Fruit fly (Drosophila melanogaster) whole organism, embryonic: Measurements from ENCODE around the gene CG16953.
A peak's percentile ranks its signal among the peaks of the same experiment; 100 is the strongest.

Experiments
- ATbp ChIP-seq: fragments of 200-800 bp; sonication (Bioruptor generic); optimal IDR thresholded peaks from 2 replicates; lab custom pipeline; 2017; ENCODE audit warnings: missing biosample characterization, mild to moderate bottlenecking, missing genetic modification characterization, missing genetic modification reagents
- CG10321 ChIP-seq: fragments of 200-800 bp; sonication (Bioruptor generic); IDR thresholded peaks from 2 replicates; pipeline ENCODE4 v1.3.6; 2022; ENCODE audit warnings: missing biosample characterization, missing genetic modification characterization
- CG12155 ChIP-seq: fragments of 200-800 bp; sonication (Bioruptor generic); optimal IDR thresholded peaks from 3 replicates; lab custom pipeline; 2016; ENCODE audit warnings: missing biosample characterization, missing genetic modification characterization
- CG13296 ChIP-seq: fragments of 200-800 bp; sonication (Bioruptor generic); optimal IDR thresholded peaks from 3 replicates; lab custom pipeline; 2018; ENCODE audit warnings: missing biosample characterization, mild to moderate bottlenecking, missing genetic modification characterization
- CG15601 ChIP-seq: fragments of 200-800 bp; sonication (Bioruptor generic); optimal IDR thresholded peaks from 3 replicates; lab custom pipeline; 2019; ENCODE audit warnings: missing biosample characterization, mild to moderate bottlenecking, missing genetic modification characterization, moderate library complexity
- CG16815 ChIP-seq: fragments of 200-800 bp; sonication (Bioruptor generic); optimal IDR thresholded peaks from 3 replicates; lab custom pipeline; 2017; ENCODE audit warnings: missing biosample characterization, mild to moderate bottlenecking, missing genetic modification characterization
- CG30403 ChIP-seq: fragments of 200-800 bp; sonication (Bioruptor generic); optimal IDR thresholded peaks from 3 replicates; lab custom pipeline; 2016; ENCODE audit warnings: missing biosample characterization, missing genetic modification characterization
- CG3163 ChIP-seq: fragments of 200-800 bp; sonication (Bioruptor generic); optimal IDR thresholded peaks from 3 replicates; lab custom pipeline; 2016; ENCODE audit warnings: missing biosample characterization, missing genetic modification characterization
- CG3407 ChIP-seq: fragments of 200-800 bp; sonication (Bioruptor generic); optimal IDR thresholded peaks from 2 replicates; lab custom pipeline; 2018; ENCODE audit warnings: missing biosample characterization, mild to moderate bottlenecking, missing genetic modification characterization
- CG34376 ChIP-seq: fragments of 200-800 bp; sonication (Bioruptor generic); optimal IDR thresholded peaks from 2 replicates; lab custom pipeline; 2018; ENCODE audit warnings: missing biosample characterization, mild to moderate bottlenecking, missing genetic modification characterization
- CG4282 ChIP-seq: fragments of 200-800 bp; sonication (Bioruptor generic); optimal IDR thresholded peaks from 2 replicates; lab custom pipeline; 2016; ENCODE audit warnings: missing biosample characterization, missing genetic modification characterization
- CG4360 ChIP-seq: fragments of 200-800 bp; sonication (Bioruptor generic); IDR thresholded peaks from 2 replicates; pipeline ENCODE4 v1.3.6; 2022; ENCODE audit warnings: missing biosample characterization, missing genetic modification characterization
- CG4404 ChIP-seq: fragments of 200-800 bp; sonication (Bioruptor generic); IDR thresholded peaks from 2 replicates; pipeline ENCODE4 v1.3.6; 2022; ENCODE audit warnings: missing biosample characterization, missing genetic modification characterization
- CG6854 ChIP-seq: fragments of 200-800 bp; sonication (Bioruptor generic); optimal IDR thresholded peaks from 3 replicates; lab custom pipeline; 2017; ENCODE audit warnings: missing biosample characterization, mild to moderate bottlenecking, missing genetic modification characterization
- CG7745 ChIP-seq: fragments of 200-800 bp; sonication (Bioruptor generic); optimal IDR thresholded peaks from 2 replicates; lab custom pipeline; 2018; ENCODE audit warnings: missing biosample characterization, mild to moderate bottlenecking, missing genetic modification characterization, moderate library complexity
- CG8281 ChIP-seq: fragments of 200-800 bp; sonication (Bioruptor generic); optimal IDR thresholded peaks from 2 replicates; lab custom pipeline; 2018; ENCODE audit warnings: missing biosample characterization, mild to moderate bottlenecking, missing genetic modification characterization, moderate library complexity
- CG9215 ChIP-seq: fragments of 200-800 bp; sonication (Bioruptor generic); IDR thresholded peaks from 2 replicates; pipeline ENCODE4 v1.3.6; 2022; ENCODE audit warnings: missing biosample characterization, missing genetic modification characterization
- CkIIα-i1 ChIP-seq: fragments of 200-800 bp; sonication (Bioruptor generic); IDR thresholded peaks from 2 replicates; pipeline ENCODE4 v1.3.6; 2022; ENCODE audit warnings: missing biosample characterization, missing genetic modification characterization
- Deaf1 ChIP-seq: fragments of 200-800 bp; optimal IDR thresholded peaks from 3 replicates; lab custom pipeline; 2019; ENCODE audit warnings: missing biosample characterization, mild to moderate bottlenecking, missing genetic modification characterization, moderate library complexity
- Dref ChIP-seq: fragments of 200-800 bp; sonication (Bioruptor generic); IDR thresholded peaks from 2 replicates; pipeline ENCODE4 v1.3.6; 2022; ENCODE audit warnings: missing biosample characterization, missing genetic modification characterization
- Eip74EF ChIP-seq, 2 experiments: fragments of 200-800 bp in 1 of 2; fragments of >200 bp in 1 of 2; sonication (Bioruptor generic) in 1 of 2; optimal IDR thresholded peaks; 2 replicates each; lab custom pipeline; 2017 to 2019; ENCODE audit warnings: missing biosample characterization in 2 of 2, missing genetic modification characterization in 2 of 2, mild to moderate bottlenecking in 1 of 2, moderate library complexity in 1 of 2
- Fer2 ChIP-seq: fragments of 200-800 bp; sonication (Bioruptor generic); optimal IDR thresholded peaks from 2 replicates; lab custom pipeline; 2018; ENCODE audit warnings: missing biosample characterization, mild to moderate bottlenecking, missing genetic modification characterization, moderate library complexity
- HLH54F ChIP-seq: fragments of 200-800 bp; sonication (Bioruptor generic); optimal IDR thresholded peaks from 3 replicates; lab custom pipeline; 2016; ENCODE audit warnings: missing biosample characterization, missing genetic modification characterization
- Hmr ChIP-seq: fragments of 200-800 bp; sonication (Bioruptor generic); optimal IDR thresholded peaks from 3 replicates; lab custom pipeline; 2017; ENCODE audit warnings: mild to moderate bottlenecking, missing biosample characterization, missing genetic modification reagents, missing genetic modification characterization
- Lpt ChIP-seq: fragments of >200 bp; optimal IDR thresholded peaks from 2 replicates; lab custom pipeline; 2018; ENCODE audit warnings: missing biosample characterization, missing genetic modification characterization
- MBD-R2 ChIP-seq: fragments of 200-800 bp; sonication (Bioruptor generic); IDR thresholded peaks from 2 replicates; pipeline ENCODE4 v1.3.6; 2022; ENCODE audit warnings: missing biosample characterization, missing genetic modification characterization
- Med ChIP-seq: fragments of 200-800 bp; sonication (Bioruptor generic); peaks from one replicate; lab custom pipeline; 2016; ENCODE audit warnings: missing biosample characterization, missing genetic modification characterization, mild to moderate bottlenecking, inconsistent platforms, moderate library complexity
- NFAT ChIP-seq: fragments of 200-800 bp; sonication (Bioruptor generic); IDR thresholded peaks from 2 replicates; pipeline ENCODE4 v1.3.6; 2022; ENCODE audit warnings: missing biosample characterization, missing genetic modification characterization
- Rfx ChIP-seq: fragments of 200-800 bp; sonication (Bioruptor generic); IDR thresholded peaks from 2 replicates; pipeline ENCODE4 v1.3.6; 2022; ENCODE audit warnings: missing biosample characterization, missing genetic modification characterization
- ash1 ChIP-seq: fragments of 200-800 bp; sonication (Bioruptor generic); optimal IDR thresholded peaks from 2 replicates; lab custom pipeline; 2018; ENCODE audit warnings: missing biosample characterization, mild to moderate bottlenecking, missing genetic modification characterization
- az2 ChIP-seq: fragments of 200-800 bp; sonication (Bioruptor generic); optimal IDR thresholded peaks from 3 replicates; lab custom pipeline; 2016; ENCODE audit warnings: missing biosample characterization, missing genetic modification characterization
- bowl ChIP-seq: fragments of 200-800 bp; sonication (Bioruptor generic); IDR thresholded peaks from 2 replicates; pipeline ENCODE4 v1.3.6; 2022; ENCODE audit warnings: missing biosample characterization, missing genetic modification characterization
- cg ChIP-seq: fragments of 200-800 bp; sonication (Bioruptor generic); optimal IDR thresholded peaks from 3 replicates; lab custom pipeline; 2019; ENCODE audit warnings: missing biosample characterization, mild to moderate bottlenecking, missing genetic modification characterization, moderate library complexity
- croc ChIP-seq: fragments of 200-800 bp; sonication (Bioruptor generic); conservative IDR thresholded peaks from 3 replicates; pipeline ENCODE4 v1.3.6; 2022; ENCODE audit warnings: missing biosample characterization, missing genetic modification characterization
- en ChIP-seq: fragments of 200-800 bp; sonication (Bioruptor generic); optimal IDR thresholded peaks from 2 replicates; lab custom pipeline; 2016; ENCODE audit warnings: missing biosample characterization, missing genetic modification characterization
- gce ChIP-seq: fragments of 200-800 bp; sonication (Bioruptor generic); IDR thresholded peaks from 3 replicates; pipeline ENCODE4 v1.3.6; 2022; ENCODE audit warnings: missing biosample characterization, missing genetic modification characterization
- gfzf ChIP-seq: fragments of 200-800 bp; sonication (Bioruptor generic); optimal IDR thresholded peaks from 2 replicates; lab custom pipeline; 2016; ENCODE audit warnings: missing biosample characterization, mild to moderate bottlenecking, missing genetic modification characterization, moderate library complexity
- gt ChIP-seq: fragments of 200-800 bp; sonication (Bioruptor generic); IDR thresholded peaks from 2 replicates; pipeline ENCODE4 v1.3.6; 2022; ENCODE audit warnings: missing biosample characterization, missing genetic modification characterization
- ken ChIP-seq: fragments of 200-800 bp; sonication (Bioruptor generic); IDR thresholded peaks from 3 replicates; pipeline ENCODE4 v1.3.6; 2022; ENCODE audit warnings: missing biosample characterization, missing genetic modification characterization
- lilli ChIP-seq: fragments of 200-800 bp; sonication (Bioruptor generic); optimal IDR thresholded peaks from 3 replicates; lab custom pipeline; 2016; ENCODE audit warnings: missing biosample characterization, missing genetic modification characterization
- lola ChIP-seq, 3 experiments: fragments of >200 bp in 2 of 3; fragments of 200-800 bp in 1 of 3; sonication (Bioruptor generic) in 1 of 3; optimal IDR thresholded peaks; 2 replicates each; lab custom pipeline; 2017 to 2019; ENCODE audit warnings: missing biosample characterization in 3 of 3, missing genetic modification characterization in 3 of 3, mild to moderate bottlenecking in 1 of 3, moderate library complexity in 1 of 3
- nau ChIP-seq: fragments of 200-800 bp; sonication (Bioruptor generic); optimal IDR thresholded peaks from 3 replicates; lab custom pipeline; 2017; ENCODE audit warnings: missing biosample characterization, mild to moderate bottlenecking, missing genetic modification characterization, missing genetic modification reagents
- nom ChIP-seq: fragments of 200-800 bp; sonication (Bioruptor generic); optimal IDR thresholded peaks from 2 replicates; lab custom pipeline; 2017; ENCODE audit warnings: missing biosample characterization, missing genetic modification characterization, mild to moderate bottlenecking, moderate library complexity, missing genetic modification reagents
- pan ChIP-seq, 4 experiments: fragments of >200 bp in 3 of 4; fragments of 200-800 bp in 1 of 4; sonication (Bioruptor generic) in 1 of 4; optimal IDR thresholded peaks in 3 of 4; IDR thresholded peaks in 1 of 4; 2 replicates each; pipeline versions ENCODE4 v1.3.6 to Lab custom; 2017 to 2022; ENCODE audit warnings: missing biosample characterization in 2 of 4, missing genetic modification characterization in 2 of 4, mixed read lengths in 1 of 4
- pfk ChIP-seq: fragments of 200-800 bp; sonication (Bioruptor generic); optimal IDR thresholded peaks from 2 replicates; lab custom pipeline; 2018; ENCODE audit warnings: missing biosample characterization, mild to moderate bottlenecking, missing genetic modification characterization, moderate library complexity
- scrt ChIP-seq: fragments of 200-800 bp; sonication (Bioruptor generic); optimal IDR thresholded peaks from 2 replicates; lab custom pipeline; 2018; ENCODE audit warnings: missing biosample characterization, mild to moderate bottlenecking, missing genetic modification characterization, moderate library complexity
- stwl ChIP-seq: fragments of 200-800 bp; sonication (Bioruptor generic); optimal IDR thresholded peaks from 3 replicates; lab custom pipeline; 2018; ENCODE audit warnings: missing biosample characterization, mild to moderate bottlenecking, missing genetic modification characterization, moderate library complexity
- tx ChIP-seq: fragments of 200-800 bp; sonication (Bioruptor generic); optimal IDR thresholded peaks from 2 replicates; lab custom pipeline; 2016; ENCODE audit warnings: missing biosample characterization, missing genetic modification characterization
- zen2 ChIP-seq: fragments of 200-800 bp; sonication (Bioruptor generic); IDR thresholded peaks from 3 replicates; pipeline ENCODE4 v1.3.6; 2022; ENCODE audit warnings: missing biosample characterization, missing genetic modification characterization; ENCODE audit not compliant: partially characterized antibody
- zfh1 ChIP-seq: fragments of 200-800 bp; sonication (Bioruptor generic); IDR thresholded peaks from 3 replicates; pipeline ENCODE4 v1.3.6; 2022; ENCODE audit warnings: missing biosample characterization, missing genetic modification characterization

The CG16953 gene

dm6 chr3R:20563830-20564421, 21.7 kb downstream of the CG16953 start, which contains the start of gene CG10877 (continued):
- no peak for TF ChIP-seq stwl (tag; lab: Kevin White, UChicago)
- TF ChIP-seq CG34376 (GFP tag; lab: Kevin White, UChicago) = peak; percentile 64
- TF ChIP-seq scrt (GFP tag; lab: Kevin White, UChicago) = no peak
- no peak for TF ChIP-seq nau (GFP tag; lab: Kevin White, UChicago)
- no peak for TF ChIP-seq Eip74EF (GFP tag; optimal IDR thresholded peaks at IDR 0.05; lab: Kevin White, UChicago)
- TF ChIP-seq MBD-R2 (GFP tag; lab: Robert Waterston, UW) = no peak
- TF ChIP-seq en = no peak
- peak; percentile 71 for TF ChIP-seq nom
- no peak for TF ChIP-seq ash1 (GFP tag; lab: Kevin White, UChicago)
- TF ChIP-seq lilli (GFP tag; lab: Kevin White, UChicago) = no peak
- TF ChIP-seq Lpt (GFP tag; lab: Kevin White, UChicago) = no peak
- TF ChIP-seq CG6854 (GFP tag; lab: Kevin White, UChicago) = no peak
- TF ChIP-seq CG8281 (tag; lab: Kevin White, UChicago) = no peak
- no peak for TF ChIP-seq CG12155 (GFP tag; lab: Kevin White, UChicago)
- TF ChIP-seq pfk (GFP tag; lab: Kevin White, UChicago) = no peak
- no peak for TF ChIP-seq gfzf
- no peak for TF ChIP-seq Dref (GFP tag; lab: Robert Waterston, UW)
- TF ChIP-seq lola (GFP tag; optimal IDR thresholded peaks at IDR 0.05; lab: Kevin White, UChicago) = no peak
- TF ChIP-seq CG15601 (tag; lab: Kevin White, UChicago) = no peak
- no peak for TF ChIP-seq Hmr (GFP tag; lab: Kevin White, UChicago)
- TF ChIP-seq CG4360 (GFP tag; lab: Robert Waterston, UW) = no peak
- peak; percentile 92 for TF ChIP-seq CG3163
- no peak for TF ChIP-seq CG9215 (GFP tag; lab: Robert Waterston, UW)
- TF ChIP-seq NFAT (GFP tag; lab: Robert Waterston, UW) = peak; percentile 33; the same call in 1 of the 2 replicates
- no peak for TF ChIP-seq gce
- TF ChIP-seq CG10321 (GFP tag; lab: Robert Waterston, UW) = no peak
- no peak for TF ChIP-seq CG30403
- TF ChIP-seq CG3407 (GFP tag; lab: Kevin White, UChicago) = no peak
- TF ChIP-seq CkIIα-i1 (GFP tag; lab: Robert Waterston, UW) = no peak
- no peak for TF ChIP-seq zfh1 (GFP tag; lab: Robert Waterston, UW)
- TF ChIP-seq tx (GFP tag; lab: Kevin White, UChicago) = no peak
- no peak for TF ChIP-seq ATbp (GFP tag; lab: Kevin White, UChicago)
- no peak for TF ChIP-seq zen2 (GFP tag; lab: Robert Waterston, UW)
- no peak for TF ChIP-seq CG13296 (GFP tag; lab: Kevin White, UChicago)
- no peak for TF ChIP-seq croc (GFP tag; lab: Robert Waterston, UW)
- no peak for TF ChIP-seq CG4282 (GFP tag; lab: Kevin White, UChicago)
- TF ChIP-seq CG4404 = no peak
- no peak for TF ChIP-seq cg
- peak; percentile 36 for TF ChIP-seq Deaf1 (tag; lab: Kevin White, UChicago)
- no peak for TF ChIP-seq HLH54F (GFP tag; lab: Kevin White, UChicago)
- peak; percentile 72 for TF ChIP-seq Med (GFP tag; lab: Kevin White, UChicago)
- no peak for TF ChIP-seq az2 (GFP tag; lab: Kevin White, UChicago)
- no peak for TF ChIP-seq pan (optimal IDR thresholded peaks at IDR 0.05; lab: Kevin White, UChicago)
- no peak for TF ChIP-seq pan (GFP tag; optimal IDR thresholded peaks at IDR 0.05 in 1 of 2, IDR thresholded peaks at IDR 0.05 in 1 of 2)
- no peak for TF ChIP-seq Fer2 (tag; lab: Kevin White, UChicago)
- TF ChIP-seq Rfx (GFP tag; lab: Robert Waterston, UW) = no peak
- TF ChIP-seq CG16815 (GFP tag; lab: Kevin White, UChicago) = no peak
- no peak for TF ChIP-seq CG7745 (tag; lab: Kevin White, UChicago)
- TF ChIP-seq gt (GFP tag; lab: Robert Waterston, UW) = no peak
- TF ChIP-seq bowl (GFP tag; lab: Robert Waterston, UW) = no peak
- TF ChIP-seq ken (GFP tag; lab: Robert Waterston, UW) = no peak
